Fruit fly (Drosophila melanogaster): ENCODE results near the gene CG8516.

- TF ChIP-seq Hr83 (GFP tag; optimal IDR thresholded peaks at IDR 0.05; ENCODE audit: poor library complexity, severe bottlenecking) (no peak), h (GFP tag; optimal IDR thresholded peaks at IDR 0.05) (no peak)
These were observed 30.6 kb downstream of the CG8516 start, which contains the start of gene CG34302 for dm6 chr3R:9823723-9824122.

All from whole organism, wandering third instar larva.